Fruit fly (Drosophila melanogaster) whole organism, adult: ENCODE data around the gene Sam-S.
A peak's percentile ranks its signal among the peaks of the same experiment; 100 is the strongest.

Source experiments
- CG11617 ChIP-seq: fragments of 200-800 bp; sonication (Bioruptor generic); optimal IDR thresholded peaks from 2 replicates; lab custom pipeline; 2017; ENCODE audit warnings: mild to moderate bottlenecking, missing biosample characterization, missing genetic modification reagents, missing genetic modification characterization
- CG1620 ChIP-seq: fragments of 200-800 bp; sonication (Bioruptor generic); optimal IDR thresholded peaks from 2 replicates; lab custom pipeline; 2016; ENCODE audit warnings: missing biosample characterization, missing genetic modification characterization
- CG7045 ChIP-seq: fragments of 200-800 bp; sonication (Bioruptor generic); optimal IDR thresholded peaks from 2 replicates; lab custom pipeline; 2017; ENCODE audit warnings: missing biosample characterization, mild to moderate bottlenecking, missing genetic modification characterization
- bab1 ChIP-seq: fragments of 200-800 bp; sonication (Bioruptor generic); optimal IDR thresholded peaks from 3 replicates; lab custom pipeline; 2019; ENCODE audit warnings: missing biosample characterization, mild to moderate bottlenecking, missing genetic modification characterization, moderate library complexity
- cic ChIP-seq: fragments of 200-800 bp; sonication (Bioruptor generic); optimal IDR thresholded peaks from 2 replicates; lab custom pipeline; 2017; ENCODE audit warnings: missing biosample characterization, mild to moderate bottlenecking, missing genetic modification characterization, moderate library complexity

dm6 chr2L:71869-72751, 34.6 kb upstream of the Sam-S start:
- TF ChIP-seq CG1620, result no peak
- TF ChIP-seq cic, result no peak
- no peak for TF ChIP-seq CG7045
- TF ChIP-seq CG11617 (GFP tag; lab: Kevin White, UChicago), result no peak
- peak; percentile 43 for TF ChIP-seq bab1 (GFP tag; lab: Kevin White, UChicago)
